Fruit fly (Drosophila melanogaster) whole organism, embryonic: ENCODE results near the gene CG43137.

Experiments used
- Atf3 ChIP-seq: fragments of 200-800 bp; sonication (Bioruptor generic); optimal IDR thresholded peaks from 3 replicates; lab custom pipeline; 2016; ENCODE audit warnings: missing biosample characterization, missing genetic modification characterization
- CG1024 ChIP-seq: fragments of 200-800 bp; sonication (Bioruptor generic); IDR thresholded peaks from 2 replicates; pipeline ENCODE4 v1.3.6; 2022; ENCODE audit warnings: missing biosample characterization, missing genetic modification characterization
- CG10462 ChIP-seq: fragments of 200-800 bp; sonication (Bioruptor generic); optimal IDR thresholded peaks from 2 replicates; lab custom pipeline; 2016; ENCODE audit warnings: missing biosample characterization, missing genetic modification characterization
- CG11093 ChIP-seq: fragments of 200-800 bp; sonication (Bioruptor generic); IDR thresholded peaks from 3 replicates; pipeline ENCODE4 v1.3.6; 2022; ENCODE audit warnings: missing biosample characterization, missing genetic modification characterization
- CG11398 ChIP-seq: fragments of 200-800 bp; sonication (Bioruptor generic); optimal IDR thresholded peaks from 2 replicates; lab custom pipeline; 2016; ENCODE audit warnings: missing biosample characterization, missing genetic modification characterization
- CG11696 ChIP-seq: fragments of 200-800 bp; sonication (Bioruptor generic); IDR thresholded peaks from 2 replicates; pipeline ENCODE4 v1.3.6; 2022; ENCODE audit warnings: missing biosample characterization, missing genetic modification characterization
- CG15011 ChIP-seq: fragments of 200-800 bp; sonication (Bioruptor generic); optimal IDR thresholded peaks from 3 replicates; lab custom pipeline; 2018; ENCODE audit warnings: missing biosample characterization, mild to moderate bottlenecking, missing genetic modification characterization
- CG1529 ChIP-seq: fragments of 200-800 bp; sonication (Bioruptor generic); optimal IDR thresholded peaks from 3 replicates; lab custom pipeline; 2018; ENCODE audit warnings: missing biosample characterization, missing genetic modification characterization
- CG1602 ChIP-seq: fragments of 200-800 bp; sonication (Bioruptor generic); optimal IDR thresholded peaks from 3 replicates; lab custom pipeline; 2016; ENCODE audit warnings: missing biosample characterization, missing genetic modification characterization
- CG2678 ChIP-seq: fragments of 200-800 bp; sonication (Bioruptor generic); optimal IDR thresholded peaks from 3 replicates; lab custom pipeline; 2019; ENCODE audit warnings: missing biosample characterization, mild to moderate bottlenecking, missing genetic modification characterization, moderate library complexity
- CG30403 ChIP-seq: fragments of 200-800 bp; sonication (Bioruptor generic); optimal IDR thresholded peaks from 3 replicates; lab custom pipeline; 2016; ENCODE audit warnings: missing biosample characterization, missing genetic modification characterization
- CG4854 ChIP-seq: fragments of 200-800 bp; sonication (Bioruptor generic); optimal IDR thresholded peaks from 2 replicates; lab custom pipeline; 2016; ENCODE audit warnings: missing biosample characterization, missing genetic modification characterization, inconsistent platforms
- CG6689 ChIP-seq: fragments of 200-800 bp; sonication (Bioruptor generic); IDR thresholded peaks from 2 replicates; pipeline ENCODE4 v1.3.6; 2022; ENCODE audit warnings: missing biosample characterization, missing genetic modification characterization
- CG6765 ChIP-seq: fragments of 200-800 bp; sonication (Bioruptor generic); optimal IDR thresholded peaks from 3 replicates; lab custom pipeline; 2017; ENCODE audit warnings: missing biosample characterization, mild to moderate bottlenecking, missing genetic modification characterization
- CG6791 ChIP-seq: fragments of 200-800 bp; sonication (Bioruptor generic); IDR thresholded peaks from 3 replicates; pipeline ENCODE4 v1.3.6; 2022; ENCODE audit warnings: missing biosample characterization, missing genetic modification characterization; ENCODE audit not compliant: partially characterized antibody
- CG7271 ChIP-seq: fragments of 200-800 bp; sonication (Bioruptor generic); optimal IDR thresholded peaks from 2 replicates; lab custom pipeline; 2018; ENCODE audit warnings: missing biosample characterization, mild to moderate bottlenecking, missing genetic modification characterization, moderate library complexity
- CG7745 ChIP-seq: fragments of 200-800 bp; sonication (Bioruptor generic); optimal IDR thresholded peaks from 2 replicates; lab custom pipeline; 2018; ENCODE audit warnings: missing biosample characterization, mild to moderate bottlenecking, missing genetic modification characterization, moderate library complexity
- CG8089 ChIP-seq: fragments of 200-800 bp; sonication (Bioruptor generic); optimal IDR thresholded peaks from 3 replicates; lab custom pipeline; 2016; ENCODE audit warnings: missing biosample characterization, missing genetic modification characterization
- CG8290 ChIP-seq, 3 experiments: fragments of 200-800 bp; sonication (Bioruptor generic); optimal IDR thresholded peaks; 2 replicates each; lab custom pipeline; 2016 to 2019; ENCODE audit warnings: missing biosample characterization in 3 of 3, missing genetic modification characterization in 3 of 3, mild to moderate bottlenecking in 2 of 3, moderate library complexity in 1 of 3
- CG8359 ChIP-seq: fragments of 200-800 bp; sonication (Bioruptor generic); optimal IDR thresholded peaks from 2 replicates; lab custom pipeline; 2017; ENCODE audit warnings: missing biosample characterization, mild to moderate bottlenecking, missing genetic modification characterization, borderline replicate concordance
- Camta ChIP-seq: fragments of 200-800 bp; sonication (Bioruptor generic); optimal IDR thresholded peaks from 2 replicates; lab custom pipeline; 2016; ENCODE audit warnings: missing biosample characterization, missing genetic modification characterization
- Deaf1 ChIP-seq: fragments of 200-800 bp; optimal IDR thresholded peaks from 3 replicates; lab custom pipeline; 2019; ENCODE audit warnings: missing biosample characterization, mild to moderate bottlenecking, missing genetic modification characterization, moderate library complexity
- Dfd ChIP-seq, 2 experiments: fragments of >200 bp; optimal IDR thresholded peaks; 2 replicates each; lab custom pipeline; 2017; ENCODE audit warnings: missing biosample characterization in 2 of 2, missing genetic modification characterization in 2 of 2
- Dp ChIP-seq: fragments of 200-800 bp; sonication (Bioruptor generic); optimal IDR thresholded peaks from 2 replicates; lab custom pipeline; 2018; ENCODE audit warnings: missing biosample characterization, mild to moderate bottlenecking, missing genetic modification characterization, moderate library complexity
- Eip74EF ChIP-seq, 2 experiments: fragments of 200-800 bp in 1 of 2; fragments of >200 bp in 1 of 2; sonication (Bioruptor generic) in 1 of 2; optimal IDR thresholded peaks; 2 replicates each; lab custom pipeline; 2017 to 2019; ENCODE audit warnings: missing biosample characterization in 2 of 2, missing genetic modification characterization in 2 of 2, mild to moderate bottlenecking in 1 of 2, moderate library complexity in 1 of 2
- Elba2 ChIP-seq: fragments of 200-800 bp; sonication (Bioruptor generic); optimal IDR thresholded peaks from 3 replicates; lab custom pipeline; 2016; ENCODE audit warnings: missing biosample characterization, missing genetic modification characterization
- Ets65A ChIP-seq: fragments of 200-800 bp; sonication (Bioruptor generic); peaks from one replicate; lab custom pipeline; 2016; ENCODE audit warnings: missing biosample characterization, missing genetic modification characterization
- Fer1 ChIP-seq: fragments of 200-800 bp; sonication (Bioruptor generic); optimal IDR thresholded peaks from 2 replicates; lab custom pipeline; 2017; ENCODE audit warnings: missing biosample characterization, mild to moderate bottlenecking, missing genetic modification characterization
- GATAe ChIP-seq: fragments of 200-800 bp; sonication (Bioruptor generic); conservative IDR thresholded peaks from 2 replicates; pipeline ENCODE4 v1.3.6; 2022; ENCODE audit warnings: missing biosample characterization, missing genetic modification characterization
- Poxn ChIP-seq: fragments of 200-800 bp; sonication (Bioruptor generic); IDR thresholded peaks from 2 replicates; pipeline ENCODE4 v1.3.6; 2022; ENCODE audit warnings: missing biosample characterization, missing genetic modification characterization
- Rx ChIP-seq: fragments of 200-800 bp; sonication (Bioruptor generic); IDR thresholded peaks from 2 replicates; pipeline ENCODE4 v1.3.6; 2022; ENCODE audit warnings: missing biosample characterization, missing genetic modification characterization
- Scr ChIP-seq: fragments of 200-800 bp; sonication (Bioruptor generic); IDR thresholded peaks from 2 replicates; pipeline ENCODE4 v1.3.6; 2022; ENCODE audit warnings: missing biosample characterization, missing genetic modification characterization; ENCODE audit not compliant: partially characterized antibody
- TFAM ChIP-seq: fragments of 200-800 bp; sonication (Bioruptor generic); optimal IDR thresholded peaks from 2 replicates; lab custom pipeline; 2017; ENCODE audit warnings: missing biosample characterization, missing genetic modification characterization, inconsistent platforms
- Tbp ChIP-seq: fragments of >200 bp; optimal IDR thresholded peaks from 2 replicates; lab custom pipeline; 2018; ENCODE audit warnings: missing biosample characterization, missing genetic modification characterization
- bsh ChIP-seq, 2 experiments: fragments of 200-800 bp; sonication (Bioruptor generic); optimal IDR thresholded peaks; 2 replicates each; lab custom pipeline; 2017 to 2018; ENCODE audit warnings: mild to moderate bottlenecking in 2 of 2, missing biosample characterization in 2 of 2, missing genetic modification characterization in 2 of 2, moderate library complexity in 1 of 2
- ci ChIP-seq: fragments of 200-800 bp; sonication (Bioruptor generic); IDR thresholded peaks from 3 replicates; pipeline ENCODE4 v1.3.6; 2022; ENCODE audit warnings: missing biosample characterization, missing genetic modification characterization
- esg ChIP-seq: fragments of 200-800 bp; sonication (Bioruptor generic); conservative IDR thresholded peaks from 2 replicates; pipeline ENCODE4 v1.3.6; 2022; ENCODE audit warnings: missing biosample characterization, missing genetic modification characterization
- fu2 ChIP-seq: fragments of 200-800 bp; sonication (Bioruptor generic); optimal IDR thresholded peaks from 2 replicates; lab custom pipeline; 2016; ENCODE audit warnings: missing biosample characterization, missing genetic modification characterization
- gsb ChIP-seq: fragments of 200-800 bp; sonication (Bioruptor generic); IDR thresholded peaks from 2 replicates; pipeline ENCODE4 v1.3.6; 2022; ENCODE audit warnings: missing biosample characterization, missing genetic modification characterization
- hth ChIP-seq: fragments of >200 bp; optimal IDR thresholded peaks from 2 replicates; lab custom pipeline; 2017; ENCODE audit warnings: inconsistent platforms
- lov ChIP-seq, 2 experiments: fragments of 200-800 bp in 1 of 2; fragments of >200 bp in 1 of 2; sonication (Bioruptor generic) in 1 of 2; IDR thresholded peaks in 1 of 2; optimal IDR thresholded peaks in 1 of 2; 2 replicates in 1 of 2; 3 replicates in 1 of 2; pipeline versions ENCODE4 v1.3.6 to Lab custom; 2017 to 2022; ENCODE audit warnings: missing biosample characterization in 1 of 2, missing genetic modification characterization in 1 of 2
- pb ChIP-seq: fragments of 200-800 bp; sonication (Bioruptor generic); optimal IDR thresholded peaks from 3 replicates; lab custom pipeline; 2016; ENCODE audit warnings: missing biosample characterization, missing genetic modification characterization
- pum ChIP-seq: fragments of 200-800 bp; sonication (Bioruptor generic); optimal IDR thresholded peaks from 2 replicates; lab custom pipeline; 2016; ENCODE audit warnings: missing biosample characterization, missing genetic modification characterization
- scrt ChIP-seq: fragments of 200-800 bp; sonication (Bioruptor generic); optimal IDR thresholded peaks from 2 replicates; lab custom pipeline; 2018; ENCODE audit warnings: missing biosample characterization, mild to moderate bottlenecking, missing genetic modification characterization, moderate library complexity
- seq ChIP-seq: fragments of 200-800 bp; sonication (Bioruptor generic); IDR thresholded peaks from 2 replicates; pipeline ENCODE4 v1.3.6; 2022; ENCODE audit warnings: missing biosample characterization, missing genetic modification characterization
- sqz ChIP-seq: fragments of 200-800 bp; sonication (Bioruptor generic); optimal IDR thresholded peaks from 3 replicates; lab custom pipeline; 2018; ENCODE audit warnings: missing biosample characterization, mild to moderate bottlenecking, missing genetic modification characterization
- tio ChIP-seq: fragments of 200-800 bp; sonication (Bioruptor generic); optimal IDR thresholded peaks from 2 replicates; lab custom pipeline; 2017; ENCODE audit warnings: missing biosample characterization, missing genetic modification characterization, inconsistent platforms

The CG43137 gene

DNA sequence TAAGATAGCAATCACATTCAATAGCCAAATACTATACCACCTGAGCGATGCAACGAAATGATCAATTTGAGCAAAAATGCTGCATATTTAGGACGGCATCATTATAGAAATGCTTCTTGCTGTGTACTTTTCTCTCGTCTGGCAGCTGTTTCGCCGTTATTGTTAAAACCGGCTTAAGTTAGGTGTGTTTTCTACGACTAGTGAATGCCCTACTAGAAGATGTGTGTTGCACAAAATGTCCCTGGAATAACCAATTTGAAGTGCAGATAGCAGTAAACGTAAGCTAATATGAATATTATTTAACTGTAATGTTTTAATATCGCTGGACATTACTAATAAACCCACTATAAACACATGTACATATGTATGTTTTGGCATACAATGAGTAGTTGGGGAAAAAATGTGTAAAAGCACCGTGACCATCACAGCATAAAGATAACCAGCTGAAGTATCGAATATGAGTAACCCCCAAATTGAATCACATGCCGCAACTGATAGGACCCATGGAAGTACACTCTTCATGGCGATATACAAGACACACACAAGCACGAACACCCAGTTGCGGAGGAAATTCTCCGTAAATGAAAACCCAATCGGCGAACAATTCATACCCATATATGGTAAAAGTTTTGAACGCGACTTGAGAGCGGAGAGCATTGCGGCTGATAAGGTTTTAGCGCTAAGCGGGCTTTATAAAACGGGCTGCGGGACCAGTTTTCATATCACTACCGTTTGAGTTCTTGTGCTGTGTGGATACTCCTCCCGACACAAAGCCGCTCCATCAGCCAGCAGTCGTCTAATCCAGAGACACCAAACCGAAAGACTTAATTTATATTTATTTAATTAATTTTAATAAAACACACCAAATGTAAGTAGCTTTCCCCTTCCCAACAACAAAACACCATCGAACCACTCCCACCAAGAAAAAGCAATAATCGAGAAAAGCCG lies 35.5 kb upstream of the CG43137 start, which contains the start of gene Act5C (continued):
- no peak for TF ChIP-seq Scr (GFP tag; lab: Robert Waterston, UW)
- TF ChIP-seq ci = peak; percentile 97
- peak; percentile 86 for TF ChIP-seq CG8359 (GFP tag; lab: Kevin White, UChicago)
- peak; percentile 93 for TF ChIP-seq CG4854 (GFP tag; lab: Kevin White, UChicago)
- TF ChIP-seq CG7745 (tag; lab: Kevin White, UChicago) = peak; percentile 79
- peak; percentile 94 for TF ChIP-seq CG30403 (GFP tag; lab: Kevin White, UChicago)
- peak; percentile 76 for TF ChIP-seq CG6765 (GFP tag; lab: Kevin White, UChicago)
- peak; percentile 84 for TF ChIP-seq esg (GFP tag; lab: Robert Waterston, UW)
- TF ChIP-seq lov (optimal IDR thresholded peaks at IDR 0.05; lab: Kevin White, UChicago) = no peak
- TF ChIP-seq lov (GFP tag; IDR thresholded peaks at IDR 0.05; lab: Robert Waterston, UW) = peak; percentile 94
- peak; percentile 89 for TF ChIP-seq Fer1 (GFP tag; lab: Kevin White, UChicago)
- peak; percentile 90 for TF ChIP-seq CG8290 (GFP tag; optimal IDR thresholded peaks at IDR 0.05; lab: Kevin White, UChicago)
- TF ChIP-seq CG8290 (tag; optimal IDR thresholded peaks at IDR 0.05; lab: Kevin White, UChicago) = peak; percentile 11 to 99
- TF ChIP-seq Eip74EF (GFP tag; optimal IDR thresholded peaks at IDR 0.05; lab: Kevin White, UChicago) = peak in 1 of 2 experiments; percentile 89
- TF ChIP-seq CG2678 (tag; lab: Kevin White, UChicago) = peak; percentile 95
- TF ChIP-seq Tbp (GFP tag; lab: Kevin White, UChicago) = no peak
- peak; percentile 94 for TF ChIP-seq CG1602 (GFP tag; lab: Kevin White, UChicago)
- TF ChIP-seq seq (GFP tag; lab: Robert Waterston, UW) = peak; percentile 87
- peak; percentile 93 for TF ChIP-seq CG6689 (GFP tag; lab: Robert Waterston, UW)
- TF ChIP-seq Camta = peak; percentile 94
- peak; percentile 64 for TF ChIP-seq Deaf1 (tag; lab: Kevin White, UChicago)
- TF ChIP-seq CG6791 (GFP tag; lab: Robert Waterston, UW) = no peak; the same call in 2 of the 3 replicates
- peak; percentile 89; the same call in 2 of the 3 replicates for TF ChIP-seq CG11093 (GFP tag; lab: Robert Waterston, UW)
- TF ChIP-seq pum = peak; percentile 94
- TF ChIP-seq CG11398 = peak; percentile 94
- peak; percentile 92 for TF ChIP-seq CG10462 (GFP tag; lab: Kevin White, UChicago)
- TF ChIP-seq tio (GFP tag; lab: Kevin White, UChicago) = peak; percentile 89
- peak; percentile 83 for TF ChIP-seq CG1024
- peak; percentile 71 for TF ChIP-seq sqz (GFP tag; lab: Kevin White, UChicago)
- TF ChIP-seq bsh (GFP tag; optimal IDR thresholded peaks at IDR 0.05; lab: Kevin White, UChicago) = peak; percentile 90 to 97
- no peak for TF ChIP-seq hth (lab: Kevin White, UChicago)
- TF ChIP-seq Dp (GFP tag; lab: Kevin White, UChicago) = no peak
- TF ChIP-seq TFAM (GFP tag; lab: Kevin White, UChicago) = peak; percentile 75
- peak; percentile 99 for TF ChIP-seq Ets65A (GFP tag; lab: Kevin White, UChicago)
- peak; percentile 93 for TF ChIP-seq CG8089
- peak; percentile 74 for TF ChIP-seq Elba2
- TF ChIP-seq Atf3 (GFP tag; lab: Kevin White, UChicago) = peak; percentile 85
- peak; percentile 78 for TF ChIP-seq CG11696
- TF ChIP-seq Poxn = 0 out of 2 replicates have a peak, but pooled peaks have one; percentile 76
- peak; percentile 84 for TF ChIP-seq pb (GFP tag; lab: Kevin White, UChicago)
- peak; percentile 91 for TF ChIP-seq Rx
- TF ChIP-seq GATAe (GFP tag; lab: Robert Waterston, UW) = peak; percentile 13; the same call in 1 of the 2 replicates
- TF ChIP-seq CG7271 (tag; lab: Kevin White, UChicago) = peak; percentile 84
- peak; percentile 85 for TF ChIP-seq fu2 (GFP tag; lab: Kevin White, UChicago)
- no peak for TF ChIP-seq Dfd (GFP tag; optimal IDR thresholded peaks at IDR 0.05; lab: Kevin White, UChicago)
- peak; percentile 90 for TF ChIP-seq CG1529
- peak; percentile 86 for TF ChIP-seq gsb (GFP tag; lab: Robert Waterston, UW)
- peak; percentile 92 for TF ChIP-seq scrt
- TF ChIP-seq CG15011 (GFP tag; lab: Kevin White, UChicago) = peak; percentile 86
